Worm (Caenorhabditis elegans): ENCODE measurements around the gene ell-1.

ce11 chrIV:4437825-4438224 is 43.6 kb downstream of the ell-1 start:
- no peak for TF ChIP-seq ref-1 (GFP tag; conservative IDR thresholded peaks at IDR 0.05)
- no peak for TF ChIP-seq med-1 (GFP tag; optimal IDR thresholded peaks at IDR 0.05; ENCODE audit: insufficient read depth)
- no peak for TF ChIP-seq flt-1 (GFP tag; IDR thresholded peaks at IDR 0.05)
- no peak for TF ChIP-seq tab-1 (GFP tag; IDR thresholded peaks at IDR 0.05)
- TF ChIP-seq cog-1 (tag; optimal IDR thresholded peaks at IDR 0.05): no peak
- TF ChIP-seq T22C8.4 (GFP tag; IDR thresholded peaks at IDR 0.05): no peak
